Worm (Caenorhabditis elegans): ENCODE results near the gene spk-1.

DNA sequence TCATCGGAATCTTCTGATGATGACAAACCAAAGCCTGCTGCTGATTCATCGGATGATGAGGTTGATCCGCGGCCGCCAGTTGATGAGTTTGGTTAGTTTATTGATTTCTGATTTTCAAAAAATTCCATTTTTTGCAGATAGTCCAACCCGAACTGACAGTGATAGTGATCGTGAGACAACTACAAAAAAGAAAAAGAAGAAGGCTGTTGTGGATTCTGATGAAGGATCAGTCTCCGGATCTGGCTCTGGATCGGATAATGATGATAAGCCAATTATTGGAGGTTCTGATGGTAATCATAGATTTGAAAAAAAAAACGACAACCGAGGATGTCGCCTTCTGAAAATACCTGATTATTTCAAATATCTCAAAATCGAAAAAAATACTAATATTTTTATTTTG is 39.7 kb downstream of the spk-1 start:
- TF ChIP-seq unc-62 (GFP tag; optimal IDR thresholded peaks at IDR 0.05) (no peak), ceh-90 (tag; optimal IDR thresholded peaks at IDR 0.05) (no peak), nhr-28 (tag; optimal IDR thresholded peaks at IDR 0.05) (no peak), lir-3 (tag; optimal IDR thresholded peaks at IDR 0.05; ENCODE audit: poor library complexity) (no peak), nhr-90 (tag; optimal IDR thresholded peaks at IDR 0.05; ENCODE audit: poor library complexity) (no peak)

Measured in whole organism, L1 larva.